Fruit fly (Drosophila melanogaster) whole organism, embryonic: ENCODE measurements around the gene CG32259.

Experiments used
- Adf1 ChIP-seq: fragments of 200-800 bp; sonication (Bioruptor generic); IDR thresholded peaks from 2 replicates; pipeline ENCODE4 v1.3.6; 2022; ENCODE audit warnings: missing biosample characterization, missing genetic modification characterization
- Bgb ChIP-seq: fragments of 200-800 bp; sonication (Bioruptor generic); IDR thresholded peaks from 2 replicates; pipeline ENCODE4 v1.3.6; 2022; ENCODE audit warnings: missing biosample characterization, missing genetic modification characterization; ENCODE audit not compliant: partially characterized antibody
- CG11093 ChIP-seq: fragments of 200-800 bp; sonication (Bioruptor generic); IDR thresholded peaks from 3 replicates; pipeline ENCODE4 v1.3.6; 2022; ENCODE audit warnings: missing biosample characterization, missing genetic modification characterization
- CG11247 ChIP-seq: fragments of 200-800 bp; sonication (Bioruptor generic); IDR thresholded peaks from 2 replicates; pipeline ENCODE4 v1.3.6; 2022; ENCODE audit warnings: missing biosample characterization, missing genetic modification characterization
- CG12071 ChIP-seq: fragments of 200-800 bp; sonication (Bioruptor generic); optimal IDR thresholded peaks from 3 replicates; lab custom pipeline; 2018; ENCODE audit warnings: missing biosample characterization, mild to moderate bottlenecking, missing genetic modification characterization
- CG12744 ChIP-seq: fragments of 200-800 bp; sonication (Bioruptor generic); optimal IDR thresholded peaks from 2 replicates; lab custom pipeline; 2016; ENCODE audit warnings: missing biosample characterization, missing genetic modification characterization
- CG1603 ChIP-seq: fragments of 200-800 bp; sonication (Bioruptor generic); optimal IDR thresholded peaks from 2 replicates; lab custom pipeline; 2019; ENCODE audit warnings: missing biosample characterization, mild to moderate bottlenecking, missing genetic modification characterization, moderate library complexity
- CG16815 ChIP-seq: fragments of 200-800 bp; sonication (Bioruptor generic); optimal IDR thresholded peaks from 3 replicates; lab custom pipeline; 2017; ENCODE audit warnings: missing biosample characterization, mild to moderate bottlenecking, missing genetic modification characterization
- CG17186 ChIP-seq: fragments of 200-800 bp; sonication (Bioruptor generic); optimal IDR thresholded peaks from 3 replicates; lab custom pipeline; 2017; ENCODE audit warnings: missing biosample characterization, missing genetic modification reagents, missing genetic modification characterization
- CG18476 ChIP-seq: fragments of 200-800 bp; sonication (Bioruptor generic); optimal IDR thresholded peaks from 2 replicates; lab custom pipeline; 2016; ENCODE audit warnings: missing biosample characterization, mild to moderate bottlenecking, missing genetic modification characterization
- CG2199 ChIP-seq: fragments of 200-800 bp; sonication (Bioruptor generic); IDR thresholded peaks from 3 replicates; pipeline ENCODE4 v1.3.6; 2022; ENCODE audit warnings: missing biosample characterization, missing genetic modification characterization
- CG3163 ChIP-seq: fragments of 200-800 bp; sonication (Bioruptor generic); optimal IDR thresholded peaks from 3 replicates; lab custom pipeline; 2016; ENCODE audit warnings: missing biosample characterization, missing genetic modification characterization
- CG32767 ChIP-seq: fragments of 200-800 bp; sonication (Bioruptor generic); IDR thresholded peaks from 2 replicates; pipeline ENCODE4 v1.3.6; 2022; ENCODE audit warnings: missing biosample characterization, missing genetic modification characterization
- CG6254 ChIP-seq: fragments of 200-800 bp; sonication (Bioruptor generic); optimal IDR thresholded peaks from 3 replicates; lab custom pipeline; 2017; ENCODE audit warnings: mild to moderate bottlenecking, missing biosample characterization, missing genetic modification reagents, missing genetic modification characterization
- CG8359 ChIP-seq: fragments of 200-800 bp; sonication (Bioruptor generic); optimal IDR thresholded peaks from 2 replicates; lab custom pipeline; 2017; ENCODE audit warnings: missing biosample characterization, mild to moderate bottlenecking, missing genetic modification characterization, borderline replicate concordance
- D ChIP-seq, 2 experiments: fragments of 200-800 bp in 1 of 2; fragments of >200 bp in 1 of 2; sonication (Bioruptor generic) in 1 of 2; optimal IDR thresholded peaks; 2 replicates in 1 of 2; 3 replicates in 1 of 2; lab custom pipeline; 2017; ENCODE audit warnings: mild to moderate bottlenecking in 1 of 2, missing biosample characterization in 1 of 2, missing genetic modification characterization in 1 of 2, missing genetic modification reagents in 1 of 2
- Gug ChIP-seq: fragments of 200-800 bp; sonication (Bioruptor generic); IDR thresholded peaks from 4 replicates; pipeline ENCODE4 v1.3.6; 2022; ENCODE audit warnings: missing biosample characterization, missing genetic modification characterization
- H15 ChIP-seq: fragments of 200-800 bp; sonication (Bioruptor generic); IDR thresholded peaks from 3 replicates; pipeline ENCODE4 v1.3.6; 2022; ENCODE audit warnings: missing biosample characterization, missing genetic modification characterization
- HmgD ChIP-seq: fragments of 200-800 bp; sonication (Bioruptor generic); optimal IDR thresholded peaks from 3 replicates; lab custom pipeline; 2016; ENCODE audit warnings: missing biosample characterization, missing genetic modification characterization
- HmgZ ChIP-seq: fragments of 200-800 bp; sonication (Bioruptor generic); optimal IDR thresholded peaks from 2 replicates; lab custom pipeline; 2018; ENCODE audit warnings: missing biosample characterization, mild to moderate bottlenecking, missing genetic modification characterization
- Hr51 ChIP-seq, 2 experiments: fragments of 200-800 bp; sonication (Bioruptor generic); optimal IDR thresholded peaks; 2 replicates in 1 of 2; 3 replicates in 1 of 2; lab custom pipeline; 2016 to 2018; ENCODE audit warnings: missing biosample characterization in 2 of 2, missing genetic modification characterization in 2 of 2, mild to moderate bottlenecking in 1 of 2, moderate library complexity in 1 of 2
- Lhr ChIP-seq: fragments of 200-800 bp; sonication (Bioruptor generic); optimal IDR thresholded peaks from 3 replicates; lab custom pipeline; 2017; ENCODE audit warnings: mild to moderate bottlenecking, missing biosample characterization, missing genetic modification reagents, missing genetic modification characterization
- Nf-YC ChIP-seq: fragments of 200-800 bp; optimal IDR thresholded peaks from 3 replicates; lab custom pipeline; 2019; ENCODE audit warnings: missing biosample characterization, mild to moderate bottlenecking, missing genetic modification characterization, moderate library complexity
- Sox102F ChIP-seq: fragments of 200-800 bp; sonication (Bioruptor generic); optimal IDR thresholded peaks from 2 replicates; lab custom pipeline; 2018; ENCODE audit warnings: missing biosample characterization, mild to moderate bottlenecking, missing genetic modification characterization, moderate library complexity
- Usf ChIP-seq: fragments of 200-800 bp; sonication (Bioruptor generic); optimal IDR thresholded peaks from 2 replicates; lab custom pipeline; 2017; ENCODE audit warnings: missing genotype, missing biosample characterization, missing genetic modification characterization
- ase ChIP-seq: fragments of 200-800 bp; sonication (Bioruptor generic); IDR thresholded peaks from 3 replicates; pipeline ENCODE4 v1.3.6; 2022; ENCODE audit warnings: missing biosample characterization, missing genetic modification characterization
- bab2 ChIP-seq: fragments of 200-800 bp; sonication (Bioruptor generic); optimal IDR thresholded peaks from 2 replicates; lab custom pipeline; 2016; ENCODE audit warnings: missing biosample characterization, missing genetic modification characterization
- bbx ChIP-seq: fragments of 200-800 bp; sonication (Bioruptor generic); IDR thresholded peaks from 2 replicates; pipeline ENCODE4 v1.3.6; 2022; ENCODE audit warnings: missing biosample characterization, missing genetic modification characterization; ENCODE audit not compliant: partially characterized antibody
- chif ChIP-seq, 2 experiments: fragments of 200-800 bp; sonication (Bioruptor generic); optimal IDR thresholded peaks; 3 replicates each; lab custom pipeline; 2016; ENCODE audit warnings: missing biosample characterization in 2 of 2, missing genetic modification characterization in 2 of 2
- chn ChIP-seq: fragments of 200-800 bp; sonication (Bioruptor generic); optimal IDR thresholded peaks from 2 replicates; lab custom pipeline; 2016; ENCODE audit warnings: missing biosample characterization, missing genetic modification characterization
- da ChIP-seq: fragments of 200-800 bp; sonication (Bioruptor generic); optimal IDR thresholded peaks from 2 replicates; lab custom pipeline; 2016; ENCODE audit warnings: missing biosample characterization, missing genetic modification characterization
- fd3F ChIP-seq: fragments of 200-800 bp; sonication (Bioruptor generic); optimal IDR thresholded peaks from 2 replicates; lab custom pipeline; 2018; ENCODE audit warnings: missing biosample characterization, mild to moderate bottlenecking, missing genetic modification characterization, moderate library complexity
- gfzf ChIP-seq: fragments of 200-800 bp; sonication (Bioruptor generic); optimal IDR thresholded peaks from 2 replicates; lab custom pipeline; 2016; ENCODE audit warnings: missing biosample characterization, mild to moderate bottlenecking, missing genetic modification characterization, moderate library complexity
- ind ChIP-seq: fragments of 200-800 bp; sonication (Bioruptor generic); optimal IDR thresholded peaks from 3 replicates; lab custom pipeline; 2016; ENCODE audit warnings: missing biosample characterization, missing genetic modification characterization
- lov ChIP-seq, 2 experiments: fragments of 200-800 bp in 1 of 2; fragments of >200 bp in 1 of 2; sonication (Bioruptor generic) in 1 of 2; IDR thresholded peaks in 1 of 2; optimal IDR thresholded peaks in 1 of 2; 2 replicates in 1 of 2; 3 replicates in 1 of 2; pipeline versions ENCODE4 v1.3.6 to Lab custom; 2017 to 2022; ENCODE audit warnings: missing biosample characterization in 1 of 2, missing genetic modification characterization in 1 of 2
- mam ChIP-seq: fragments of 200-800 bp; sonication (Bioruptor generic); optimal IDR thresholded peaks from 3 replicates; lab custom pipeline; 2016; ENCODE audit warnings: missing biosample characterization, missing genetic modification characterization
- onecut ChIP-seq: fragments of 200-800 bp; sonication (Bioruptor generic); IDR thresholded peaks from 2 replicates; pipeline ENCODE4 v1.3.6; 2022; ENCODE audit warnings: missing biosample characterization, missing genetic modification characterization
- org-1 ChIP-seq: fragments of 200-800 bp; sonication (Bioruptor generic); optimal IDR thresholded peaks from 2 replicates; lab custom pipeline; 2017; ENCODE audit warnings: missing biosample characterization, missing genetic modification characterization
- pum ChIP-seq: fragments of 200-800 bp; sonication (Bioruptor generic); optimal IDR thresholded peaks from 2 replicates; lab custom pipeline; 2016; ENCODE audit warnings: missing biosample characterization, missing genetic modification characterization
- seq ChIP-seq: fragments of 200-800 bp; sonication (Bioruptor generic); IDR thresholded peaks from 2 replicates; pipeline ENCODE4 v1.3.6; 2022; ENCODE audit warnings: missing biosample characterization, missing genetic modification characterization
- sna ChIP-seq: fragments of 200-800 bp; sonication (Bioruptor generic); IDR thresholded peaks from 2 replicates; pipeline ENCODE4 v1.3.6; 2022; ENCODE audit warnings: missing biosample characterization, missing genetic modification characterization; ENCODE audit not compliant: partially characterized antibody
- ssp ChIP-seq: fragments of 200-800 bp; sonication (Bioruptor generic); IDR thresholded peaks from 2 replicates; pipeline ENCODE4 v1.3.6; 2022; ENCODE audit warnings: missing biosample characterization, missing genetic modification characterization
- tgo ChIP-seq: fragments of 200-800 bp; sonication (Bioruptor generic); IDR thresholded peaks from 3 replicates; pipeline ENCODE4 v1.3.6; 2022; ENCODE audit warnings: missing biosample characterization, missing genetic modification characterization
- twi ChIP-seq: fragments of 200-800 bp; optimal IDR thresholded peaks from 2 replicates; lab custom pipeline; 2019; ENCODE audit warnings: missing biosample characterization, mild to moderate bottlenecking, missing genetic modification characterization, moderate library complexity
- unc-4 ChIP-seq: fragments of 200-800 bp; sonication (Bioruptor generic); IDR thresholded peaks from 2 replicates; pipeline ENCODE4 v1.3.6; 2022; ENCODE audit warnings: missing biosample characterization, missing genetic modification characterization; ENCODE audit not compliant: partially characterized antibody
- wdn ChIP-seq: fragments of 200-800 bp; sonication (Bioruptor generic); IDR thresholded peaks from 2 replicates; pipeline ENCODE4 v1.3.6; 2022; ENCODE audit warnings: missing biosample characterization, missing genetic modification characterization
- zen2 ChIP-seq: fragments of 200-800 bp; sonication (Bioruptor generic); IDR thresholded peaks from 3 replicates; pipeline ENCODE4 v1.3.6; 2022; ENCODE audit warnings: missing biosample characterization, missing genetic modification characterization; ENCODE audit not compliant: partially characterized antibody

CG32259 gene

DNA sequence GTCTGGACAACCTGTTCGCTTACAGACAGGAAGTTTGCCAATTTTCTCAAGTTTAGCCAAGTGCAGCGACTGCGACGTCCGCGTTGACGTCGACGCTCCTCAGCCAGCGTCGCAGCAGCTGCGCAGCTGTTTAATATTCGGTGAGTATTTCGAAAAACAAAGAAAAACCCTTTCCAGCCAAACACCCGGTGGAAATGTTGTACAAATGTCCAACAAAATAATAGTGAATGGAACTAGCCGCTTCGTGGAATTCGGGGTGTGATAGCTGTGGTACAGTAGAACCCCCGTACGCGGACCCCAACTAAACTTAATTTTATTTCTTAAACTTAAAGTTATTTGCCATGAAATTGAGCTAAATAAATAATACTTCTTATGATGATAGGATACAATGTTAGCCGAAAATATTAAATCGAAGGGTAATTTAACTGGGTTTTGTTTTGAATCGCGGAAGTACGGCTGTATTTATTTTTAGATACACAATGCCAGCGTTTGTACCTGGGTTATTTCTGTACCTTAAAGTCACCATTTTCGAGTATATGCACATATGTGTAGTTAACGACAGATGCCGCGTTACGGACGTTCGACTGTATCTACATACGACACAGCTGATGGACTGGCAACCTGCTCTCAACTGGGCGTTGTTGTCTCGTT, 39.8 kb downstream of the CG32259 start (continued):
- TF ChIP-seq CG8359 (GFP tag; lab: Kevin White, UChicago), result peak; percentile 41
- peak; percentile 67 for TF ChIP-seq org-1
- peak; percentile 42 for TF ChIP-seq CG18476
- TF ChIP-seq ssp (GFP tag; lab: Robert Waterston, UW), result peak; percentile 25; the same call in 1 of the 2 replicates
- TF ChIP-seq Gug, result peak; percentile 47; the same call in 2 of the 4 replicates
- TF ChIP-seq CG12744 (GFP tag; lab: Kevin White, UChicago), result peak; percentile 31
- peak; percentile 39; the same call in 1 of the 2 replicates for TF ChIP-seq onecut
- TF ChIP-seq HmgD (GFP tag; lab: Kevin White, UChicago), result no peak
- no peak for TF ChIP-seq unc-4
- TF ChIP-seq wdn (GFP tag; lab: Robert Waterston, UW), result peak; percentile 63
- peak; percentile 74 for TF ChIP-seq Sox102F
- TF ChIP-seq CG11093 (GFP tag; lab: Robert Waterston, UW), result peak; percentile 68; the same call in 1 of the 3 replicates
- TF ChIP-seq CG3163 (GFP tag; lab: Kevin White, UChicago), result no peak
- no peak for TF ChIP-seq Bgb
- no peak for TF ChIP-seq lov (optimal IDR thresholded peaks at IDR 0.05; lab: Kevin White, UChicago)
- 0 out of 3 replicates have a peak, but pooled peaks have one; percentile 30 for TF ChIP-seq lov (GFP tag; IDR thresholded peaks at IDR 0.05; lab: Robert Waterston, UW)
- TF ChIP-seq fd3F (GFP tag; lab: Kevin White, UChicago), result peak; percentile 32
- no peak for TF ChIP-seq zen2 (GFP tag; lab: Robert Waterston, UW)
- TF ChIP-seq Hr51 (GFP tag; optimal IDR thresholded peaks at IDR 0.05; lab: Kevin White, UChicago), result peak; percentile 51 to 82
- TF ChIP-seq tgo (GFP tag; lab: Robert Waterston, UW), result peak; percentile 58
- 0 out of 2 replicates have a peak, but pooled peaks have one; percentile 30 for TF ChIP-seq seq (GFP tag; lab: Robert Waterston, UW)
- TF ChIP-seq twi (tag; lab: Kevin White, UChicago), result peak; percentile 79
- peak; percentile 48 for TF ChIP-seq Nf-YC (tag; lab: Kevin White, UChicago)
- TF ChIP-seq CG2199 (GFP tag; lab: Robert Waterston, UW), result no peak
- TF ChIP-seq gfzf (GFP tag; lab: Kevin White, UChicago), result no peak
- TF ChIP-seq CG16815 (GFP tag; lab: Kevin White, UChicago), result peak; percentile 71
- TF ChIP-seq da (GFP tag; lab: Kevin White, UChicago), result peak; percentile 19
- TF ChIP-seq CG32767, result peak; percentile 41; the same call in 1 of the 2 replicates
- no peak for TF ChIP-seq D (optimal IDR thresholded peaks at IDR 0.05; lab: Kevin White, UChicago)
- peak; percentile 81 for TF ChIP-seq D (GFP tag; optimal IDR thresholded peaks at IDR 0.05; lab: Kevin White, UChicago)
- TF ChIP-seq CG6254 (GFP tag; lab: Kevin White, UChicago), result peak; percentile 64
- TF ChIP-seq ase (GFP tag; lab: Robert Waterston, UW), result no peak
- peak; percentile 58 for TF ChIP-seq HmgZ (tag; lab: Kevin White, UChicago)
- TF ChIP-seq Lhr (GFP tag; lab: Kevin White, UChicago), result peak; percentile 37
- TF ChIP-seq H15 (GFP tag; lab: Robert Waterston, UW), result 0 out of 3 replicates have a peak, but pooled peaks have one; percentile 28
- TF ChIP-seq sna (GFP tag; lab: Robert Waterston, UW), result no peak
- TF ChIP-seq bbx (GFP tag; lab: Robert Waterston, UW), result no peak
- TF ChIP-seq pum (GFP tag; lab: Kevin White, UChicago), result peak; percentile 62
- peak; percentile 71 for TF ChIP-seq mam (GFP tag; lab: Kevin White, UChicago)
- TF ChIP-seq CG11247, result peak; percentile 33; the same call in 1 of the 2 replicates
- peak; percentile 92 for TF ChIP-seq Adf1 (GFP tag; lab: Robert Waterston, UW)
- peak; percentile 79 for TF ChIP-seq ind
- TF ChIP-seq CG12071 (GFP tag; lab: Kevin White, UChicago), result peak; percentile 30
- peak; percentile 58 for TF ChIP-seq chn (GFP tag; lab: Kevin White, UChicago)
- peak; percentile 72 for TF ChIP-seq Usf
- peak; percentile 61 to 68 for TF ChIP-seq chif (GFP tag; optimal IDR thresholded peaks at IDR 0.05; lab: Kevin White, UChicago)
- peak; percentile 42 for TF ChIP-seq CG17186 (GFP tag; lab: Kevin White, UChicago)
- peak; percentile 54 for TF ChIP-seq CG1603
- TF ChIP-seq bab2 (GFP tag; lab: Kevin White, UChicago), result peak; percentile 77
